Fruit fly (Drosophila melanogaster) whole organism, prepupa: ENCODE results near the gene CG46311.

ENCODE experiments used
- CG10631 ChIP-seq: fragments of 200-800 bp; sonication (Bioruptor generic); optimal IDR thresholded peaks from 2 replicates; lab custom pipeline; 2016; ENCODE audit warnings: missing biosample characterization, missing genetic modification characterization
- CG11762 ChIP-seq: fragments of 200-800 bp; sonication (Bioruptor generic); optimal IDR thresholded peaks from 3 replicates; lab custom pipeline; 2016; ENCODE audit warnings: missing biosample characterization, missing genetic modification characterization; ENCODE audit not compliant: insufficient read depth
- CG15336 ChIP-seq: fragments of 200-800 bp; sonication (Bioruptor generic); IDR thresholded peaks from 2 replicates; pipeline ENCODE4 v1.3.6; 2022; ENCODE audit warnings: missing biosample characterization, missing genetic modification characterization
- CG3032 ChIP-seq: fragments of 200-800 bp; optimal IDR thresholded peaks from 2 replicates; lab custom pipeline; 2019; ENCODE audit warnings: missing biosample characterization, mild to moderate bottlenecking, missing genetic modification characterization, moderate library complexity
- CG31627 ChIP-seq: fragments of 200-800 bp; sonication (Bioruptor generic); optimal IDR thresholded peaks from 3 replicates; lab custom pipeline; 2016; ENCODE audit warnings: missing biosample characterization, missing genetic modification characterization
- CG34406 ChIP-seq: fragments of 200-800 bp; sonication (Bioruptor generic); optimal IDR thresholded peaks from 3 replicates; lab custom pipeline; 2016; ENCODE audit warnings: missing biosample characterization, missing genetic modification characterization
- CG4318 ChIP-seq: fragments of 200-800 bp; sonication (Bioruptor generic); optimal IDR thresholded peaks from 3 replicates; lab custom pipeline; 2017; ENCODE audit warnings: missing biosample characterization, mild to moderate bottlenecking, missing genetic modification characterization
- CG6276 ChIP-seq: fragments of 200-800 bp; sonication (Bioruptor generic); optimal IDR thresholded peaks from 2 replicates; lab custom pipeline; 2017; ENCODE audit warnings: missing biosample characterization, mild to moderate bottlenecking, missing genetic modification characterization
- CG6792 ChIP-seq: fragments of 200-800 bp; sonication (Bioruptor generic); optimal IDR thresholded peaks from 3 replicates; lab custom pipeline; 2016; ENCODE audit warnings: missing biosample characterization, missing genetic modification characterization
- CG6854 ChIP-seq: fragments of 200-800 bp; sonication (Bioruptor generic); optimal IDR thresholded peaks from 2 replicates; lab custom pipeline; 2017; ENCODE audit warnings: missing biosample characterization, mild to moderate bottlenecking, missing genetic modification characterization
- CG7368 ChIP-seq: fragments of 200-800 bp; sonication (Bioruptor generic); optimal IDR thresholded peaks from 3 replicates; lab custom pipeline; 2016; ENCODE audit warnings: missing biosample characterization, missing genetic modification characterization
- CG8119 ChIP-seq: fragments of 200-800 bp; sonication (Bioruptor generic); IDR thresholded peaks from 3 replicates; pipeline ENCODE4 v1.3.6; 2022; ENCODE audit warnings: missing biosample characterization, missing genetic modification characterization
- CG8319 ChIP-seq: fragments of 200-800 bp; sonication (Bioruptor generic); optimal IDR thresholded peaks from 3 replicates; lab custom pipeline; 2016; ENCODE audit warnings: missing biosample characterization, missing genetic modification characterization
- CG9139 ChIP-seq: fragments of 200-800 bp; sonication (Bioruptor generic); optimal IDR thresholded peaks from 3 replicates; lab custom pipeline; 2017; ENCODE audit warnings: missing biosample characterization, mild to moderate bottlenecking, missing genetic modification characterization
- Eip75B ChIP-seq: fragments of 200-800 bp; sonication (Bioruptor generic); optimal IDR thresholded peaks from 3 replicates; lab custom pipeline; 2016; ENCODE audit warnings: missing biosample characterization, missing genetic modification characterization
- Eip78C ChIP-seq: fragments of 200-800 bp; sonication (Bioruptor generic); peaks from one replicate; lab custom pipeline; 2016; ENCODE audit warnings: missing biosample characterization, missing genetic modification characterization
- Eip93F ChIP-seq: fragments of 200-800 bp; sonication (Bioruptor generic); optimal IDR thresholded peaks from 2 replicates; lab custom pipeline; 2016; ENCODE audit warnings: missing biosample characterization, mild to moderate bottlenecking, missing genetic modification characterization
- Ets21C ChIP-seq: fragments of 200-800 bp; sonication (Bioruptor generic); optimal IDR thresholded peaks from 3 replicates; lab custom pipeline; 2016; ENCODE audit warnings: missing biosample characterization, missing genetic modification characterization
- Ets96B ChIP-seq: fragments of 200-800 bp; optimal IDR thresholded peaks from 2 replicates; lab custom pipeline; 2019; ENCODE audit warnings: missing biosample characterization, mild to moderate bottlenecking, missing genetic modification characterization, moderate library complexity
- Hr39 ChIP-seq: fragments of 200-800 bp; sonication (Bioruptor generic); optimal IDR thresholded peaks from 2 replicates; lab custom pipeline; 2016; ENCODE audit warnings: missing biosample characterization, missing genetic modification characterization
- Hr4 ChIP-seq: fragments of 200-800 bp; sonication (Bioruptor generic); optimal IDR thresholded peaks from 3 replicates; lab custom pipeline; 2016; ENCODE audit warnings: missing biosample characterization, missing genetic modification characterization
- Met ChIP-seq: fragments of 200-800 bp; sonication (Bioruptor generic); optimal IDR thresholded peaks from 3 replicates; lab custom pipeline; 2016; ENCODE audit warnings: missing biosample characterization, missing genetic modification characterization
- Smox ChIP-seq: fragments of 200-800 bp; sonication (Bioruptor generic); optimal IDR thresholded peaks from 3 replicates; lab custom pipeline; 2016; ENCODE audit warnings: missing biosample characterization, missing genetic modification characterization
- Sox102F ChIP-seq: fragments of 200-800 bp; sonication (Bioruptor generic); optimal IDR thresholded peaks from 2 replicates; lab custom pipeline; 2016; ENCODE audit warnings: missing biosample characterization, mild to moderate bottlenecking, missing genetic modification characterization
- Sox14 ChIP-seq: fragments of 200-800 bp; sonication (Bioruptor generic); optimal IDR thresholded peaks from 3 replicates; lab custom pipeline; 2016; ENCODE audit warnings: missing biosample characterization, missing genetic modification characterization
- Sox15 ChIP-seq: fragments of 200-800 bp; sonication (Bioruptor generic); optimal IDR thresholded peaks from 3 replicates; lab custom pipeline; 2016; ENCODE audit warnings: missing biosample characterization, missing genetic modification characterization
- acj6 ChIP-seq: fragments of 200-800 bp; sonication (Bioruptor generic); optimal IDR thresholded peaks from 3 replicates; lab custom pipeline; 2016; ENCODE audit warnings: missing biosample characterization, missing genetic modification characterization
- cyc ChIP-seq: fragments of 200-800 bp; sonication (Bioruptor generic); optimal IDR thresholded peaks from 3 replicates; lab custom pipeline; 2016; ENCODE audit warnings: missing biosample characterization, missing genetic modification characterization
- dsx ChIP-seq: fragments of 200-800 bp; optimal IDR thresholded peaks from 3 replicates; lab custom pipeline; 2019; ENCODE audit warnings: missing biosample characterization, mild to moderate bottlenecking, missing genetic modification characterization, moderate library complexity; ENCODE audit not compliant: poor library complexity, severe bottlenecking
- eg ChIP-seq: fragments of 200-800 bp; sonication (Bioruptor generic); IDR thresholded peaks from 3 replicates; pipeline ENCODE4 v1.3.6; 2022; ENCODE audit warnings: missing biosample characterization, missing genetic modification characterization
- fd59A ChIP-seq: fragments of 200-800 bp; sonication (Bioruptor generic); optimal IDR thresholded peaks from 2 replicates; lab custom pipeline; 2017; ENCODE audit warnings: missing biosample characterization, mild to moderate bottlenecking, missing genetic modification characterization, missing genetic modification reagents
- fd85E ChIP-seq: fragments of 200-800 bp; sonication (Bioruptor generic); optimal IDR thresholded peaks from 3 replicates; lab custom pipeline; 2016; ENCODE audit warnings: missing biosample characterization, missing genetic modification characterization
- fkh ChIP-seq: fragments of 200-800 bp; sonication (Bioruptor generic); optimal IDR thresholded peaks from 3 replicates; lab custom pipeline; 2017; ENCODE audit warnings: missing biosample characterization, mild to moderate bottlenecking, missing genetic modification characterization, moderate library complexity
- lz ChIP-seq: fragments of 200-800 bp; sonication (Bioruptor generic); optimal IDR thresholded peaks from 3 replicates; lab custom pipeline; 2016; ENCODE audit warnings: missing biosample characterization, missing genetic modification characterization
- net ChIP-seq: fragments of 200-800 bp; sonication (Bioruptor generic); optimal IDR thresholded peaks from 3 replicates; lab custom pipeline; 2016; ENCODE audit warnings: missing biosample characterization, missing genetic modification characterization
- salr ChIP-seq, 2 experiments: fragments of 200-800 bp; sonication (Bioruptor generic); optimal IDR thresholded peaks; 3 replicates each; lab custom pipeline; 2016 to 2018; ENCODE audit warnings: missing biosample characterization in 2 of 2, missing genetic modification characterization in 2 of 2, mild to moderate bottlenecking in 1 of 2
- spab ChIP-seq: fragments of 200-800 bp; sonication (Bioruptor generic); optimal IDR thresholded peaks from 2 replicates; lab custom pipeline; 2017; ENCODE audit warnings: missing biosample characterization, mild to moderate bottlenecking, missing genetic modification characterization, missing genetic modification reagents
- ss ChIP-seq, 2 experiments: fragments of 200-800 bp; sonication (Bioruptor generic); optimal IDR thresholded peaks; 2 replicates in 1 of 2; 3 replicates in 1 of 2; lab custom pipeline; 2017 to 2018; ENCODE audit warnings: mild to moderate bottlenecking in 2 of 2, missing biosample characterization in 2 of 2, missing genetic modification characterization in 2 of 2, moderate library complexity in 1 of 2
- svp ChIP-seq: fragments of 200-800 bp; sonication (Bioruptor generic); peaks from one replicate; lab custom pipeline; 2016; ENCODE audit warnings: missing biosample characterization, missing genetic modification characterization
- topi ChIP-seq: fragments of 200-800 bp; sonication (Bioruptor generic); optimal IDR thresholded peaks from 3 replicates; lab custom pipeline; 2016; ENCODE audit warnings: missing biosample characterization, missing genetic modification characterization
- vri ChIP-seq: fragments of 200-800 bp; sonication (Bioruptor generic); optimal IDR thresholded peaks from 3 replicates; lab custom pipeline; 2016; ENCODE audit warnings: missing biosample characterization, mild to moderate bottlenecking, missing genetic modification characterization

The CG46311 gene

DNA sequence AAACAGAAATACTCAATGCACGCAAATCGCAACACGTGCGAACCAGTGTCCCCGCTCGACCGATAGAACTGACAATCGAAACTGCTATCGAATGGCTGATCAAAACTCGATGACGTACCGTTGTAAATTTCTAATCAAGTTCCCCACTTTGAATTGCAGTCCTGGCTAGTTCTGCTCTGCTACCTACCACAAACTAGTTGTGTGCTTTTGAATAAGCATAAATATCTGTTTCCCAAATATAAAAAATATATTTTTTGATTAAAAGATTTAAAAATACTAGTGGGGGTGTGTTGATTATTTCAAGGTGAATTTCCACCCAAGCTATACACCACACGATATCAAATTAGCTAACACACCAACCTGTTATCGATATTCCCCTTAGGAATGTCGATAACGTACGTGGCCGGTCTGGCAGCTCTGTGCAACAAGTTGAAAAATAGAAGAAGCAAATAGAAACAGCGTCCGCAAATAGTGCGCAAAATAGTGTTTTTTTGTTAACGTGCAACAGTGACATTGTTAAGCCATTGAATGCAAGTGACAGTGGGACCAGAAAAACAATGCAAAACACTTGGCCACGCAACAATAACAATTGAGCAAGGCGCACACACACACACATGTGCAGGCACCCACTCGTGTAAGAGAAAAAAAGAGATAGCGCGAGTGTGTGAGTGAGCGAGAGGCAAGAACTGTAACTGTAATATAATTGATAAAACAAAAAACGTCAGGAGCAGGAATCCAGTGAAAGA lies 60.9 kb downstream of the CG46311 start, which contains the start of the genes CG2691 and NFAT (continued):
- TF ChIP-seq CG9139 (GFP tag; lab: Kevin White, UChicago), result peak; percentile 50
- TF ChIP-seq fd85E (GFP tag; lab: Kevin White, UChicago), result no peak
- no peak for TF ChIP-seq CG6854 (GFP tag; lab: Kevin White, UChicago)
- peak; percentile 22 for TF ChIP-seq Ets96B
- peak; percentile 44 for TF ChIP-seq vri (GFP tag; lab: Kevin White, UChicago)
- TF ChIP-seq topi (GFP tag; lab: Kevin White, UChicago), result peak; percentile 1
- TF ChIP-seq CG7368, result no peak
- TF ChIP-seq Sox102F, result no peak
- TF ChIP-seq CG11762 (GFP tag; lab: Kevin White, UChicago), result no peak
- no peak for TF ChIP-seq CG6792 (GFP tag; lab: Kevin White, UChicago)
- TF ChIP-seq spab (GFP tag; lab: Kevin White, UChicago), result no peak
- peak; percentile 20 for TF ChIP-seq Eip75B
- TF ChIP-seq Smox (GFP tag; lab: Kevin White, UChicago), result no peak
- no peak; the same call in 2 of the 3 replicates for TF ChIP-seq CG8119 (GFP tag; lab: Robert Waterston, UW)
- peak; percentile 50 for TF ChIP-seq fkh (GFP tag; lab: Kevin White, UChicago)

DNA sequence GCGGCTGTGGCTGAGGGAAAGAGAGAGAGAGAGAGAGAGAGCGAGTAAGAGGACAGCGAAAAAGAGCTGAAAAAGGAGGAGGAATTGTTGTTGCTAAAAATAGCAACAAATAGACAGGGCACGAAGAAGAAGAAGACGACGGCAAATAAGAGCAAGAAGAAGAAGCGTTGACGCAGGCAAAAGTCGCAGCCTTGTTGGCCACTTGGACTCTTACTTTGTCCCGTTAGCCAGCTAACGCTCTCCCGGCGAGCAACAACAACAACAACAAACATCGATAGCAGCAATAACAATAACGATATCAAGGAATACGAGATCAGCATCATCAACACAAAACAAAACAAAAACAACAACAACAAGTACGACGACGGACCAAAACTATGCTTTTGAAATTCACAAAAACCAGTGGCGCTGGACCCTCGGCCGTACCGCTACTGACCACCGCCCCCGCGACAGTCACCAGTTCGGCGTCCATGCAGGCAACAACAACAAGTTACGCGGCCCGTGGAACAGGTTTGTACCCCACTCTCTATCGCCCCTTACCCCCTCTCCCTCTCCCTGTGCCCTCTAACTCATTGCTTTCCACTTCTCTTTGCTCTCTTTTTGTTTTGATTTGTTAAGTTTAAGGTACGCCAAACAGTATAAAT lies 61.6 kb downstream of the CG46311 start:
- peak in 1 of 2 experiments; percentile 24 for TF ChIP-seq ss (GFP tag; optimal IDR thresholded peaks at IDR 0.05; lab: Kevin White, UChicago)
- peak; percentile 46; the same call in 1 of the 3 replicates for TF ChIP-seq eg
- peak; percentile 28; the same call in 1 of the 2 replicates for TF ChIP-seq CG15336 (GFP tag; lab: Robert Waterston, UW)
- TF ChIP-seq Eip78C (GFP tag; lab: Kevin White, UChicago), result peak; percentile 37
- no peak for TF ChIP-seq net (GFP tag; lab: Kevin White, UChicago)
- peak; percentile 20 for TF ChIP-seq spab (GFP tag; lab: Kevin White, UChicago)
- TF ChIP-seq CG34406 (GFP tag; lab: Kevin White, UChicago), result no peak
- peak; percentile 53 for TF ChIP-seq dsx (GFP tag; lab: Kevin White, UChicago)
- TF ChIP-seq, all 60 proteins: peak for 6

DNA sequence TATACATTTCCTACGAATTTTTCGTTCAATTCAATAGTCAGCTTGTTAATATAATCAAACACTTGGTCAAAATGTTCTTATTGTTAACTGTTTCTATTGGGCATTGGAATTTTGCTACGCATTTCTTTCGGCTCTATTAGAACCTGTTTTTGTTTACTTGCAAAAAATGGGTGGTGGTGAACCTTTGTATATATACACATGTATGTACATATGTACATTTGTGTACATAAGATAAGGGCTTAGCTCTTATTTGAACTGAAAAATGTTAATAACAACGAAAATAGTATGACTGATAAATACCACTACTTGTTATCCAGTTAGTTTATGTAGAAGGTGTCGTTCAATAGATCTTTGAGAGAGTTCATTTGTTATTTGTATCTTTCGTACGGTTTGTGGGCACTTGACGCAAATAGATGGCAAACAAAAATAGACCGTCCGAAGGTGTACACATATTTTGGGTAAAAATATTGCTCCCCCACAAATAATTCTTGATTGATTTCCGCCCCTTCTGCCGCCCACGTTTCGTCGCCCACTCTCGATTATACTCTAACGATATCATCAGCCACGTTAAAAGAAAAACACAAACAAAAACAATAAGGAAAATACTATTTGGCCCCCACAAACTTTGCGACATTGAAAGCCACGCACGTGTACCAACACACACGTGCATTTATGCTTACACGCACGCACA lies 62.4 kb downstream of the CG46311 start:
- TF ChIP-seq fkh (GFP tag; lab: Kevin White, UChicago) (peak; percentile 58), svp (GFP tag; lab: Kevin White, UChicago) (no peak)

DNA sequence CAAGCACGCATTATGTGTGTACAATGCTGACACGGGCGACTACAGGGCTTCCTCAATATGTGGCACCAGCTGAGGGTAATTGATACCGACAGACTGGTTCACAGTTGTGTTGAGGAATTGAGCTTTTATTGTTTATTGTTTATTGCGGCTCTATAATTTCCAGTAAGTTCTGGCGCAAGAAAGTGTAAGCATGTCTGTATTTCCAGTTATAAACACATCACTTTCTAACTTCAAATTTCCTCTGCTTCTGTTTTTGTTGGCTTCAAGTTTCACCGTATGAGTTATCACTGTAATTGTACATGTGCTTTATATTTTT lies 62.9 kb downstream of the CG46311 start:
- TF ChIP-seq svp (GFP tag; lab: Kevin White, UChicago) (no peak), Hr39 (no peak), Eip75B (peak; percentile 14), CG15336 (GFP tag; lab: Robert Waterston, UW) (peak; percentile 52; the same call in 1 of the 2 replicates), cyc (GFP tag; lab: Kevin White, UChicago) (peak; percentile 48), Sox15 (GFP tag; lab: Kevin White, UChicago) (no peak), lz (GFP tag; lab: Kevin White, UChicago) (peak; percentile 35), CG6792 (GFP tag; lab: Kevin White, UChicago) (peak; percentile 25), Sox102F (peak; percentile 23), CG8119 (GFP tag; lab: Robert Waterston, UW) (peak; percentile 53; the same call in 2 of the 3 replicates), CG31627 (GFP tag; lab: Kevin White, UChicago) (peak; percentile 36), acj6 (GFP tag; lab: Kevin White, UChicago) (no peak), salr (GFP tag; optimal IDR thresholded peaks at IDR 0.05; lab: Kevin White, UChicago) (peak in 1 of 2 experiments; percentile 22), Smox (GFP tag; lab: Kevin White, UChicago) (no peak), CG8319 (no peak), CG6276 (no peak), Eip78C (GFP tag; lab: Kevin White, UChicago) (peak; percentile 67), Sox14 (peak; percentile 43), eg (no peak), Met (GFP tag; lab: Kevin White, UChicago) (no peak), CG6854 (GFP tag; lab: Kevin White, UChicago) (no peak), fd59A (GFP tag; lab: Kevin White, UChicago) (peak; percentile 11), CG3032 (tag; lab: Kevin White, UChicago) (peak; percentile 26), Eip93F (no peak), CG10631 (GFP tag; lab: Kevin White, UChicago) (peak; percentile 20), Hr4 (GFP tag; lab: Kevin White, UChicago) (no peak), CG4318 (no peak), Ets21C (GFP tag; lab: Kevin White, UChicago) (no peak)
